Fruit fly (Drosophila melanogaster) whole organism, embryonic: ENCODE results near the gene Muc68Ca.

ENCODE experiments used
- B-H2 ChIP-seq: fragments of 200-800 bp; sonication (Bioruptor generic); optimal IDR thresholded peaks from 2 replicates; lab custom pipeline; 2018; ENCODE audit warnings: missing biosample characterization, mild to moderate bottlenecking, missing genetic modification characterization
- Bdp1 ChIP-seq: fragments of 200-800 bp; sonication (Bioruptor generic); optimal IDR thresholded peaks from 3 replicates; lab custom pipeline; 2016; ENCODE audit warnings: missing biosample characterization, missing genetic modification characterization
- C15 ChIP-seq: fragments of 200-800 bp; sonication (Bioruptor generic); IDR thresholded peaks from 3 replicates; pipeline ENCODE4 v1.3.6; 2022; ENCODE audit warnings: missing biosample characterization, missing genetic modification characterization
- CG11085 ChIP-seq: fragments of 200-800 bp; sonication (Bioruptor generic); IDR thresholded peaks from 2 replicates; pipeline ENCODE4 v1.3.6; 2022; ENCODE audit warnings: missing biosample characterization, missing genetic modification characterization
- CG13624 ChIP-seq: fragments of 200-800 bp; sonication (Bioruptor generic); optimal IDR thresholded peaks from 2 replicates; lab custom pipeline; 2016; ENCODE audit warnings: missing biosample characterization, missing genetic modification characterization
- CG14860 ChIP-seq: fragments of 200-800 bp; sonication (Bioruptor generic); IDR thresholded peaks from 3 replicates; pipeline ENCODE4 v1.3.6; 2022; ENCODE audit warnings: missing biosample characterization, missing genetic modification characterization; ENCODE audit not compliant: partially characterized antibody
- CG14965 ChIP-seq: fragments of 200-800 bp; sonication (Bioruptor generic); optimal IDR thresholded peaks from 2 replicates; lab custom pipeline; 2016; ENCODE audit warnings: missing biosample characterization, missing genetic modification characterization, borderline replicate concordance
- CG1529 ChIP-seq: fragments of 200-800 bp; sonication (Bioruptor generic); optimal IDR thresholded peaks from 3 replicates; lab custom pipeline; 2018; ENCODE audit warnings: missing biosample characterization, missing genetic modification characterization
- CG15696 ChIP-seq: fragments of 200-800 bp; sonication (Bioruptor generic); optimal IDR thresholded peaks from 2 replicates; lab custom pipeline; 2019; ENCODE audit warnings: missing biosample characterization, mild to moderate bottlenecking, missing genetic modification characterization, moderate library complexity
- CG17802 ChIP-seq: fragments of 200-800 bp; sonication (Bioruptor generic); optimal IDR thresholded peaks from 2 replicates; lab custom pipeline; 2018; ENCODE audit warnings: missing biosample characterization, mild to moderate bottlenecking, missing genetic modification characterization, moderate library complexity
- CG18262 ChIP-seq: fragments of 200-800 bp; optimal IDR thresholded peaks from 3 replicates; lab custom pipeline; 2019; ENCODE audit warnings: missing biosample characterization, mild to moderate bottlenecking, missing genetic modification characterization, moderate library complexity
- CG2875 ChIP-seq: fragments of 200-800 bp; sonication (Bioruptor generic); optimal IDR thresholded peaks from 2 replicates; lab custom pipeline; 2017; ENCODE audit warnings: missing biosample characterization, mild to moderate bottlenecking, missing genetic modification characterization, missing genetic modification reagents
- CG30431 ChIP-seq: fragments of 200-800 bp; sonication (Bioruptor generic); optimal IDR thresholded peaks from 2 replicates; lab custom pipeline; 2017; ENCODE audit warnings: missing biosample characterization, missing genetic modification characterization
- CG3065 ChIP-seq: fragments of 200-800 bp; sonication (Bioruptor generic); optimal IDR thresholded peaks from 2 replicates; lab custom pipeline; 2016; ENCODE audit warnings: missing biosample characterization, missing genetic modification characterization
- CG4404 ChIP-seq: fragments of 200-800 bp; sonication (Bioruptor generic); IDR thresholded peaks from 2 replicates; pipeline ENCODE4 v1.3.6; 2022; ENCODE audit warnings: missing biosample characterization, missing genetic modification characterization
- CG4424 ChIP-seq: fragments of 200-800 bp; sonication (Bioruptor generic); optimal IDR thresholded peaks from 3 replicates; lab custom pipeline; 2016; ENCODE audit warnings: missing biosample characterization, missing genetic modification characterization
- CG4854 ChIP-seq: fragments of 200-800 bp; sonication (Bioruptor generic); optimal IDR thresholded peaks from 2 replicates; lab custom pipeline; 2016; ENCODE audit warnings: missing biosample characterization, missing genetic modification characterization, inconsistent platforms
- CG8089 ChIP-seq: fragments of 200-800 bp; sonication (Bioruptor generic); optimal IDR thresholded peaks from 3 replicates; lab custom pipeline; 2016; ENCODE audit warnings: missing biosample characterization, missing genetic modification characterization
- CG9727 ChIP-seq: fragments of 200-800 bp; sonication (Bioruptor generic); optimal IDR thresholded peaks from 3 replicates; lab custom pipeline; 2017; ENCODE audit warnings: missing biosample characterization, mild to moderate bottlenecking, missing genetic modification characterization
- D ChIP-seq, 2 experiments: fragments of 200-800 bp in 1 of 2; fragments of >200 bp in 1 of 2; sonication (Bioruptor generic) in 1 of 2; optimal IDR thresholded peaks; 2 replicates in 1 of 2; 3 replicates in 1 of 2; lab custom pipeline; 2017; ENCODE audit warnings: mild to moderate bottlenecking in 1 of 2, missing biosample characterization in 1 of 2, missing genetic modification characterization in 1 of 2, missing genetic modification reagents in 1 of 2
- D19B ChIP-seq: fragments of 200-800 bp; sonication (Bioruptor generic); optimal IDR thresholded peaks from 2 replicates; lab custom pipeline; 2017; ENCODE audit warnings: missing biosample characterization, mild to moderate bottlenecking, missing genetic modification characterization
- Dbx ChIP-seq: fragments of 200-800 bp; sonication (Bioruptor generic); IDR thresholded peaks from 3 replicates; pipeline ENCODE4 v1.3.6; 2022; ENCODE audit warnings: missing biosample characterization, missing genetic modification characterization
- Doc3 ChIP-seq: fragments of 200-800 bp; sonication (Bioruptor generic); IDR thresholded peaks from 3 replicates; pipeline ENCODE4 v1.3.6; 2022; ENCODE audit warnings: missing biosample characterization, missing genetic modification characterization; ENCODE audit not compliant: partially characterized antibody
- Drgx ChIP-seq: fragments of 200-800 bp; sonication (Bioruptor generic); IDR thresholded peaks from 2 replicates; pipeline ENCODE4 v1.3.6; 2022; ENCODE audit warnings: missing biosample characterization, missing genetic modification characterization
- Fer2 ChIP-seq: fragments of 200-800 bp; sonication (Bioruptor generic); optimal IDR thresholded peaks from 2 replicates; lab custom pipeline; 2018; ENCODE audit warnings: missing biosample characterization, mild to moderate bottlenecking, missing genetic modification characterization, moderate library complexity
- HHEX ChIP-seq: fragments of 200-800 bp; sonication (Bioruptor generic); optimal IDR thresholded peaks from 3 replicates; lab custom pipeline; 2017; ENCODE audit warnings: missing biosample characterization, mild to moderate bottlenecking, missing genetic modification characterization, missing genetic modification reagents
- Hand ChIP-seq: fragments of 200-800 bp; sonication (Bioruptor generic); optimal IDR thresholded peaks from 2 replicates; lab custom pipeline; 2017; ENCODE audit warnings: mild to moderate bottlenecking, missing biosample characterization, missing genetic modification reagents, missing genetic modification characterization
- Hmx ChIP-seq: fragments of 200-800 bp; sonication (Bioruptor generic); optimal IDR thresholded peaks from 2 replicates; lab custom pipeline; 2016; ENCODE audit warnings: missing biosample characterization, missing genetic modification characterization
- Hr39 ChIP-seq: fragments of >200 bp; optimal IDR thresholded peaks from 2 replicates; lab custom pipeline; 2017
- NC2α ChIP-seq: fragments of 200-800 bp; sonication (Bioruptor generic); optimal IDR thresholded peaks from 2 replicates; lab custom pipeline; 2016; ENCODE audit warnings: missing biosample characterization, missing genetic modification characterization
- Sox100B ChIP-seq: fragments of 200-800 bp; sonication (Bioruptor generic); optimal IDR thresholded peaks from 3 replicates; lab custom pipeline; 2018; ENCODE audit warnings: missing biosample characterization, mild to moderate bottlenecking, missing genetic modification characterization
- Sry-δ ChIP-seq: fragments of 200-800 bp; sonication (Bioruptor generic); optimal IDR thresholded peaks from 2 replicates; lab custom pipeline; 2016; ENCODE audit warnings: missing biosample characterization, missing genetic modification characterization
- bbx ChIP-seq: fragments of 200-800 bp; sonication (Bioruptor generic); IDR thresholded peaks from 2 replicates; pipeline ENCODE4 v1.3.6; 2022; ENCODE audit warnings: missing biosample characterization, missing genetic modification characterization; ENCODE audit not compliant: partially characterized antibody
- br ChIP-seq: fragments of >200 bp; optimal IDR thresholded peaks from 2 replicates; lab custom pipeline; 2017
- corto ChIP-seq: fragments of 200-800 bp; sonication (Bioruptor generic); optimal IDR thresholded peaks from 2 replicates; lab custom pipeline; 2016; ENCODE audit warnings: missing biosample characterization, mild to moderate bottlenecking, missing genetic modification characterization, moderate library complexity
- crc ChIP-seq: fragments of 200-800 bp; sonication (Bioruptor generic); optimal IDR thresholded peaks from 2 replicates; lab custom pipeline; 2016; ENCODE audit warnings: missing biosample characterization, missing genetic modification characterization
- dmrt99B ChIP-seq: fragments of 200-800 bp; sonication (Bioruptor generic); optimal IDR thresholded peaks from 2 replicates; lab custom pipeline; 2018; ENCODE audit warnings: missing biosample characterization, mild to moderate bottlenecking, missing genetic modification characterization, moderate library complexity
- eve ChIP-seq, 2 experiments: fragments of >200 bp; optimal IDR thresholded peaks; 2 replicates each; lab custom pipeline; 2017; ENCODE audit warnings: missing biosample characterization in 2 of 2, missing genetic modification characterization in 2 of 2
- fd3F ChIP-seq: fragments of 200-800 bp; sonication (Bioruptor generic); optimal IDR thresholded peaks from 2 replicates; lab custom pipeline; 2018; ENCODE audit warnings: missing biosample characterization, mild to moderate bottlenecking, missing genetic modification characterization, moderate library complexity
- ftz-f1 ChIP-seq: fragments of 200-800 bp; sonication (Bioruptor generic); optimal IDR thresholded peaks from 2 replicates; lab custom pipeline; 2016; ENCODE audit warnings: missing biosample characterization, missing genetic modification characterization
- gce ChIP-seq: fragments of 200-800 bp; sonication (Bioruptor generic); IDR thresholded peaks from 3 replicates; pipeline ENCODE4 v1.3.6; 2022; ENCODE audit warnings: missing biosample characterization, missing genetic modification characterization
- kah ChIP-seq: fragments of 200-800 bp; sonication (Bioruptor generic); optimal IDR thresholded peaks from 2 replicates; lab custom pipeline; 2018; ENCODE audit warnings: missing biosample characterization, mild to moderate bottlenecking, missing genetic modification characterization
- pros ChIP-seq: fragments of 200-800 bp; sonication (Bioruptor generic); optimal IDR thresholded peaks from 3 replicates; lab custom pipeline; 2019; ENCODE audit warnings: missing biosample characterization, mild to moderate bottlenecking, missing genetic modification characterization, moderate library complexity
- run ChIP-seq: fragments of 200-800 bp; sonication (Bioruptor generic); optimal IDR thresholded peaks from 3 replicates; lab custom pipeline; 2018; ENCODE audit warnings: missing biosample characterization, mild to moderate bottlenecking, missing genetic modification characterization
- ssp ChIP-seq: fragments of 200-800 bp; sonication (Bioruptor generic); IDR thresholded peaks from 2 replicates; pipeline ENCODE4 v1.3.6; 2022; ENCODE audit warnings: missing biosample characterization, missing genetic modification characterization
- tin ChIP-seq: fragments of 200-800 bp; sonication (Bioruptor generic); optimal IDR thresholded peaks from 3 replicates; lab custom pipeline; 2016; ENCODE audit warnings: missing biosample characterization, missing genetic modification characterization
- vvl ChIP-seq: fragments of 200-800 bp; sonication (Bioruptor generic); IDR thresholded peaks from 2 replicates; pipeline ENCODE4 v1.3.6; 2022; ENCODE audit warnings: missing biosample characterization, missing genetic modification characterization
- zf30C ChIP-seq: fragments of 200-800 bp; sonication (Bioruptor generic); optimal IDR thresholded peaks from 3 replicates; lab custom pipeline; 2018; ENCODE audit warnings: missing biosample characterization, mild to moderate bottlenecking, missing genetic modification characterization
- zfh2 ChIP-seq: fragments of 200-800 bp; sonication (Bioruptor generic); optimal IDR thresholded peaks from 2 replicates; lab custom pipeline; 2016; ENCODE audit warnings: missing biosample characterization, missing genetic modification characterization

Muc68Ca gene

dm6 chr3L:11561946-11562760 lies 57.7 kb downstream of the Muc68Ca start, which contains the start of the genes CG7394 and Mob2 (continued):
- TF ChIP-seq D (optimal IDR thresholded peaks at IDR 0.05; lab: Kevin White, UChicago) (peak; percentile 63), D (GFP tag; optimal IDR thresholded peaks at IDR 0.05; lab: Kevin White, UChicago) (peak; percentile 70), CG18262 (tag; lab: Kevin White, UChicago) (peak; percentile 86), CG4424 (GFP tag; lab: Kevin White, UChicago) (peak; percentile 88), NC2α (GFP tag; lab: Kevin White, UChicago) (peak; percentile 17), HHEX (GFP tag; lab: Kevin White, UChicago) (peak; percentile 80), Fer2 (tag; lab: Kevin White, UChicago) (peak; percentile 84), B-H2 (GFP tag; lab: Kevin White, UChicago) (peak; percentile 86), ssp (GFP tag; lab: Robert Waterston, UW) (peak; percentile 77), Hand (peak; percentile 47), Hmx (GFP tag; lab: Kevin White, UChicago) (peak; percentile 82), Doc3 (GFP tag; lab: Robert Waterston, UW) (peak; percentile 93), corto (GFP tag; lab: Kevin White, UChicago) (peak; percentile 43), CG8089 (GFP tag; lab: Kevin White, UChicago) (peak; percentile 37), Hr39 (peak; percentile 94), Bdp1 (GFP tag; lab: Kevin White, UChicago) (peak; percentile 80), CG2875 (GFP tag; lab: Kevin White, UChicago) (peak; percentile 37), eve (GFP tag; optimal IDR thresholded peaks at IDR 0.05; lab: Kevin White, UChicago) (peak; percentile 30 to 95), pros (no peak), br (no peak), CG1529 (GFP tag; lab: Kevin White, UChicago) (peak; percentile 63), fd3F (GFP tag; lab: Kevin White, UChicago) (peak; percentile 90), zf30C (no peak), CG14965 (GFP tag; lab: Kevin White, UChicago) (peak; percentile 9), dmrt99B (tag; lab: Kevin White, UChicago) (peak; percentile 83), bbx (peak; percentile 77), Sox100B (GFP tag; lab: Kevin White, UChicago) (peak; percentile 79), CG17802 (tag; lab: Kevin White, UChicago) (peak; percentile 62), CG15696 (tag; lab: Kevin White, UChicago) (peak; percentile 84), CG30431 (GFP tag; lab: Kevin White, UChicago) (peak; percentile 65), ftz-f1 (GFP tag; lab: Kevin White, UChicago) (no peak), kah (peak; percentile 43), CG11085 (peak; percentile 87), Drgx (peak; percentile 87), CG14860 (GFP tag; lab: Robert Waterston, UW) (peak; percentile 83), zfh2 (peak; percentile 80), vvl (GFP tag; lab: Robert Waterston, UW) (peak; percentile 94), crc (GFP tag; lab: Kevin White, UChicago) (peak; percentile 60), C15 (peak; percentile 27; the same call in 1 of the 3 replicates), D19B (peak; percentile 27), CG13624 (GFP tag; lab: Kevin White, UChicago) (peak; percentile 81), CG9727 (GFP tag; lab: Kevin White, UChicago) (peak; percentile 93), Sry-δ (GFP tag; lab: Kevin White, UChicago) (peak; percentile 84), CG4854 (GFP tag; lab: Kevin White, UChicago) (peak; percentile 87), CG3065 (GFP tag; lab: Kevin White, UChicago) (peak; percentile 75), tin (GFP tag; lab: Kevin White, UChicago) (peak; percentile 94), run (tag; lab: Kevin White, UChicago) (no peak), gce (GFP tag; lab: Robert Waterston, UW) (peak; percentile 81), Dbx (GFP tag; lab: Robert Waterston, UW) (peak; percentile 96), CG4404 (peak; percentile 79)
